Worm (Caenorhabditis elegans) whole organism, L4 larva: ENCODE measurements around the gene R11D1.1.

ENCODE experiments used
- F26F4.8 ChIP-seq: fragments of 200-800 bp; sonication (Bioruptor generic); conservative IDR thresholded peaks from 2 replicates; pipeline ENCODE4 v1.3.6; 2022; ENCODE audit warnings: missing genetic modification characterization, missing compliant biosample characterization
- F44E2.7 ChIP-seq: fragments of 200-800 bp; sonication (Bioruptor generic); IDR thresholded peaks from 2 replicates; pipeline ENCODE4 v2.1.2; 2022; ENCODE audit warnings: missing genetic modification characterization, missing compliant biosample characterization
- R02D3.7 ChIP-seq: fragments of 150-350 bp; sonication (generic microtip); optimal IDR thresholded peaks from 3 replicates; lab custom pipeline; 2014; ENCODE audit warnings: missing biosample characterization, missing genetic modification characterization
- Y48G9A.11 ChIP-seq: fragments of 200-800 bp; sonication (Bioruptor generic); IDR thresholded peaks from 2 replicates; pipeline ENCODE4 v1.3.6; 2022; ENCODE audit warnings: missing genetic modification reagents, missing genetic modification characterization, missing compliant biosample characterization
- Y75B8A.6 ChIP-seq: fragments of 200-800 bp; sonication (Bioruptor generic); IDR thresholded peaks from 2 replicates; pipeline ENCODE4 v1.3.6; 2022; ENCODE audit warnings: missing genetic modification reagents, missing genetic modification characterization, missing compliant biosample characterization
- ama-1 ChIP-seq: fragments of 150-350 bp; optimal IDR thresholded peaks from 2 replicates; lab custom pipeline; 2014; ENCODE audit warnings: inconsistent platforms, mixed read lengths
- attf-4 ChIP-seq: sonication (generic microtip); optimal IDR thresholded peaks from 3 replicates; lab custom pipeline; 2017; ENCODE audit warnings: missing biosample characterization, missing genetic modification characterization
- ceh-20 ChIP-seq: fragments of 200-800 bp; sonication (Bioruptor generic); IDR thresholded peaks from 2 replicates; pipeline ENCODE4 v1.3.6; 2022; ENCODE audit warnings: missing genetic modification reagents, missing genetic modification characterization, missing compliant biosample characterization
- ceh-62 ChIP-seq: sonication (generic microtip); optimal IDR thresholded peaks from 2 replicates; lab custom pipeline; 2017; ENCODE audit warnings: missing biosample characterization, missing genetic modification characterization
- ceh-82 ChIP-seq: sonication (generic microtip); optimal IDR thresholded peaks from 2 replicates; lab custom pipeline; 2017; ENCODE audit warnings: missing biosample characterization, missing genetic modification characterization
- daf-16 ChIP-seq, 3 experiments: sonication (generic microtip); optimal IDR thresholded peaks; 2 replicates each; lab custom pipeline; 2016 to 2017; ENCODE audit warnings: missing genetic modification characterization in 3 of 3, missing genetic modification reagents in 3 of 3, mild to moderate bottlenecking in 2 of 3, missing compliant biosample characterization in 2 of 3, missing biosample characterization in 1 of 3, moderate library complexity in 1 of 3
- daf-19 ChIP-seq: fragments of 200-800 bp; sonication (Bioruptor generic); conservative IDR thresholded peaks from 2 replicates; pipeline ENCODE4 v1.3.6; 2022; ENCODE audit warnings: missing genetic modification characterization, missing compliant biosample characterization
- dmd-6 ChIP-seq: fragments of 200-800 bp; sonication (Bioruptor generic); IDR thresholded peaks from 2 replicates; pipeline ENCODE4 v1.3.6; 2022; ENCODE audit warnings: missing genetic modification reagents, missing genetic modification characterization, missing compliant biosample characterization
- dmd-8 ChIP-seq: fragments of 200-800 bp; sonication (Bioruptor generic); IDR thresholded peaks from 2 replicates; pipeline ENCODE4 v1.3.6; 2022; ENCODE audit warnings: missing genetic modification characterization, missing compliant biosample characterization
- dmd-9 ChIP-seq: fragments of 200-800 bp; sonication (Bioruptor generic); IDR thresholded peaks from 2 replicates; pipeline ENCODE4 v1.3.6; 2022; ENCODE audit warnings: missing genetic modification reagents, missing genetic modification characterization, missing compliant biosample characterization
- duxl-1 ChIP-seq: sonication (generic microtip); optimal IDR thresholded peaks from 2 replicates; lab custom pipeline; 2016; ENCODE audit warnings: mild to moderate bottlenecking, missing genetic modification characterization, moderate library complexity, missing compliant biosample characterization; ENCODE audit not compliant: poor library complexity
- dve-1 ChIP-seq: sonication (generic microtip); optimal IDR thresholded peaks from 2 replicates; lab custom pipeline; 2017; ENCODE audit warnings: antibody characterized with exemption, mild to moderate bottlenecking, missing genetic modification characterization, missing compliant biosample characterization; ENCODE audit not compliant: insufficient read depth
- fkh-10 ChIP-seq: fragments of 150-350 bp; optimal IDR thresholded peaks from 2 replicates; lab custom pipeline; 2014; ENCODE audit warnings: missing biosample characterization, missing genetic modification reagents, missing genetic modification characterization
- fos-1 ChIP-seq: fragments of 150-350 bp; optimal IDR thresholded peaks from 2 replicates; lab custom pipeline; 2014; ENCODE audit warnings: missing biosample characterization, missing genetic modification characterization
- hlh-30 ChIP-seq: sonication (generic microtip); optimal IDR thresholded peaks from 2 replicates; lab custom pipeline; 2017; ENCODE audit warnings: antibody characterized with exemption, mild to moderate bottlenecking, missing genetic modification characterization, missing compliant biosample characterization; ENCODE audit not compliant: insufficient read depth
- lim-7 ChIP-seq: fragments of 200-800 bp; sonication (Bioruptor generic); IDR thresholded peaks from 2 replicates; pipeline ENCODE4 v1.3.6; 2022; ENCODE audit warnings: missing genetic modification characterization, missing compliant biosample characterization
- lin-1 ChIP-seq: fragments of 200-800 bp; sonication (Bioruptor generic); IDR thresholded peaks from 2 replicates; pipeline ENCODE4 v1.3.6; 2022; ENCODE audit warnings: missing genetic modification reagents, missing genetic modification characterization, missing compliant biosample characterization
- lin-13 ChIP-seq: fragments of 150-350 bp; optimal IDR thresholded peaks from 2 replicates; lab custom pipeline; 2014; ENCODE audit warnings: missing biosample characterization, missing genetic modification reagents, missing genetic modification characterization
- lin-38 ChIP-seq: fragments of 200-800 bp; sonication (Bioruptor generic); IDR thresholded peaks from 2 replicates; pipeline ENCODE4 v1.3.6; 2022; ENCODE audit warnings: missing genetic modification reagents, missing genetic modification characterization, missing compliant biosample characterization
- lin-39 ChIP-seq: fragments of 150-350 bp; optimal IDR thresholded peaks from 2 replicates; lab custom pipeline; 2014; ENCODE audit warnings: missing biosample characterization, missing genetic modification reagents, missing genetic modification characterization
- lir-3 ChIP-seq: sonication (generic microtip); optimal IDR thresholded peaks from 2 replicates; lab custom pipeline; 2016; ENCODE audit warnings: mild to moderate bottlenecking, missing genetic modification characterization, missing compliant biosample characterization
- lsy-2 ChIP-seq, 2 experiments: fragments of 150-350 bp in 1 of 2; sonication (generic microtip) in 1 of 2; optimal IDR thresholded peaks; 2 replicates each; lab custom pipeline; 2014 to 2017; ENCODE audit warnings: missing biosample characterization in 2 of 2, missing genetic modification characterization in 2 of 2
- madf-9 ChIP-seq: fragments of 200-800 bp; sonication (Bioruptor generic); conservative IDR thresholded peaks from 2 replicates; pipeline ENCODE4 v1.3.6; 2022; ENCODE audit warnings: missing genetic modification reagents, missing genetic modification characterization, missing compliant biosample characterization
- mes-2 ChIP-seq: sonication (generic microtip); optimal IDR thresholded peaks from 2 replicates; lab custom pipeline; 2016; ENCODE audit warnings: missing genotype, mild to moderate bottlenecking, missing genetic modification characterization, missing compliant biosample characterization; ENCODE audit not compliant: poor library complexity, severe bottlenecking
- nhr-10 ChIP-seq: fragments of 150-350 bp; optimal IDR thresholded peaks from 2 replicates; lab custom pipeline; 2014; ENCODE audit warnings: missing biosample characterization, missing genetic modification characterization
- nhr-102 ChIP-seq: sonication (generic microtip); optimal IDR thresholded peaks from 2 replicates; lab custom pipeline; 2016; ENCODE audit warnings: mild to moderate bottlenecking, missing genetic modification characterization, moderate library complexity, missing compliant biosample characterization
- nhr-41 ChIP-seq: fragments of 200-800 bp; sonication (Bioruptor generic); IDR thresholded peaks from 2 replicates; pipeline ENCODE4 v1.3.6; 2022; ENCODE audit warnings: missing genetic modification reagents, missing genetic modification characterization, missing compliant biosample characterization
- pha-4 ChIP-seq, 2 experiments: fragments of 150-350 bp in 1 of 2; fragments of 200-800 bp in 1 of 2; sonication (Bioruptor generic) in 1 of 2; IDR thresholded peaks in 1 of 2; optimal IDR thresholded peaks in 1 of 2; 2 replicates each; pipeline versions ENCODE4 v1.3.6 to Lab custom; 2014 to 2022; ENCODE audit warnings: missing genetic modification characterization in 2 of 2, missing genetic modification reagents in 2 of 2, missing biosample characterization in 1 of 2, missing compliant biosample characterization in 1 of 2
- php-3 ChIP-seq: fragments of 200-800 bp; sonication (Bioruptor generic); IDR thresholded peaks from 2 replicates; pipeline ENCODE4 v1.3.6; 2022; ENCODE audit warnings: missing genetic modification reagents, missing genetic modification characterization, missing compliant biosample characterization
- pqm-1 ChIP-seq: sonication (generic microtip); optimal IDR thresholded peaks from 2 replicates; lab custom pipeline; 2017; ENCODE audit warnings: missing biosample characterization, missing genetic modification characterization
- rbr-2 ChIP-seq: sonication (generic microtip); optimal IDR thresholded peaks from 2 replicates; lab custom pipeline; 2016; ENCODE audit warnings: missing genotype, missing genetic modification characterization, missing compliant biosample characterization
- sdz-12 ChIP-seq: fragments of 200-800 bp; sonication (Bioruptor generic); optimal IDR thresholded peaks from 2 replicates; lab custom pipeline; 2018; ENCODE audit warnings: mild to moderate bottlenecking, missing genetic modification characterization, missing compliant biosample characterization
- set-16 ChIP-seq: fragments of 200-800 bp; sonication (Bioruptor generic); IDR thresholded peaks from 2 replicates; pipeline ENCODE4 v1.3.6; 2022; ENCODE audit warnings: missing genetic modification reagents, missing genetic modification characterization, missing compliant biosample characterization
- snpc-1.2 ChIP-seq: fragments of 200-800 bp; sonication (Bioruptor generic); IDR thresholded peaks from 2 replicates; pipeline ENCODE4 v1.3.6; 2022; ENCODE audit warnings: missing genetic modification reagents, missing genetic modification characterization, missing compliant biosample characterization
- snpc-4 ChIP-seq: fragments of 150-350 bp; optimal IDR thresholded peaks from 2 replicates; lab custom pipeline; 2014; ENCODE audit warnings: missing biosample characterization, missing genetic modification characterization
- tag-97 ChIP-seq: fragments of 200-800 bp; sonication (Bioruptor generic); IDR thresholded peaks from 2 replicates; pipeline ENCODE4 v1.3.6; 2022; ENCODE audit warnings: missing genetic modification characterization, missing compliant biosample characterization
- unc-39 ChIP-seq: sonication (generic microtip); optimal IDR thresholded peaks from 2 replicates; lab custom pipeline; 2017; ENCODE audit warnings: missing biosample characterization, missing genetic modification characterization
- unc-62 ChIP-seq, 3 experiments: fragments of 150-350 bp in 1 of 3; sonication (generic microtip); optimal IDR thresholded peaks in 2 of 3; peaks in 1 of 3; 1 replicate in 1 of 3; 2 replicates in 2 of 3; lab custom pipeline; 2014 to 2017; ENCODE audit warnings: missing biosample characterization in 3 of 3, missing genetic modification characterization in 3 of 3, missing genetic modification reagents in 3 of 3, missing genotype in 1 of 3
- zag-1 ChIP-seq: fragments of 150-350 bp; optimal IDR thresholded peaks from 2 replicates; lab custom pipeline; 2014; ENCODE audit warnings: missing biosample characterization, missing genetic modification characterization
- zfp-2 ChIP-seq: sonication (generic microtip); optimal IDR thresholded peaks from 2 replicates; lab custom pipeline; 2016; ENCODE audit warnings: mild to moderate bottlenecking, missing genetic modification characterization, missing compliant biosample characterization
- zip-2 ChIP-seq: fragments of 150-350 bp; optimal IDR thresholded peaks from 2 replicates; lab custom pipeline; 2014; ENCODE audit warnings: missing biosample characterization, missing genetic modification characterization

R11D1.1 gene

ce11 chrV:12725893-12726292, 21.7 kb downstream of the R11D1.1 start, which contains the start of gene R11D1.12:
Gene R11D1.12, minus strand, starts transcription at chrV:12725993.
- TF ChIP-seq duxl-1 (tag; lab: Kevin White, UChicago) (no peak), R02D3.7 (no peak), lin-13 (GFP tag; lab: Kevin White, UChicago) (no peak), F44E2.7 (GFP tag; lab: Robert Waterston, UW) (no peak), rbr-2 (tag; lab: Kevin White, UChicago) (no peak), ceh-20 (GFP tag; lab: Robert Waterston, UW) (no peak), sdz-12 (GFP tag; lab: Kevin White, UChicago) (no peak), fos-1 (no peak), lin-39 (no peak), zip-2 (no peak), unc-62 (GFP tag; optimal IDR thresholded peaks at IDR 0.05 in 1 of 2; lab: Kevin White, UChicago) (no peak), unc-62 (tag; optimal IDR thresholded peaks at IDR 0.05; lab: Kevin White, UChicago) (no peak), Y75B8A.6 (no peak), fkh-10 (GFP tag; lab: Kevin White, UChicago) (no peak), ceh-62 (tag; lab: Kevin White, UChicago) (no peak), attf-4 (tag; lab: Kevin White, UChicago) (no peak), hlh-30 (no peak)

- TF ChIP-seq lin-38 (GFP tag; lab: Robert Waterston, UW) (peak; percentile 36; the same call in 1 of the 2 replicates), nhr-41 (GFP tag; lab: Robert Waterston, UW) (no peak), daf-19 (GFP tag; lab: Robert Waterston, UW) (0 out of 2 replicates have a peak, but pooled peaks have one; percentile 46), daf-16 (GFP tag; optimal IDR thresholded peaks at IDR 0.05; lab: Kevin White, UChicago) (no peak), daf-16 (tag; optimal IDR thresholded peaks at IDR 0.05; lab: Kevin White, UChicago) (no peak), Y48G9A.11 (GFP tag; lab: Robert Waterston, UW) (peak; percentile 31; the same call in 1 of the 2 replicates)
- TF ChIP-seq, all 104 proteins: peak for 3
Measured at ce11 chrV:12727104-12727637, 23.0 kb downstream of the R11D1.1 start, which contains the start of gene R11D1.13. Gene R11D1.13, plus strand, starts transcription at chrV:12727154.

- TF ChIP-seq lim-7 (no peak), zag-1 (tag; lab: Kevin White, UChicago) (no peak), dve-1 (tag; lab: Kevin White, UChicago) (peak; percentile 90), lir-3 (tag; lab: Kevin White, UChicago) (no peak), nhr-102 (peak; percentile 54), dmd-8 (GFP tag; lab: Robert Waterston, UW) (no peak), snpc-1.2 (no peak), lsy-2 (tag; optimal IDR thresholded peaks at IDR 0.05; lab: Kevin White, UChicago) (peak; percentile 38 to 94), fos-1 (no peak), madf-9 (GFP tag; lab: Robert Waterston, UW) (0 out of 2 replicates have a peak, but pooled peaks have one; percentile 26), dmd-9 (GFP tag; lab: Robert Waterston, UW) (no peak), snpc-4 (tag; lab: Kevin White, UChicago) (no peak), dmd-6 (GFP tag; lab: Robert Waterston, UW) (peak; percentile 67), set-16 (no peak), R02D3.7 (peak; percentile 79), unc-39 (tag; lab: Kevin White, UChicago) (no peak), zfp-2 (tag; lab: Kevin White, UChicago) (no peak), tag-97 (GFP tag; lab: Robert Waterston, UW) (no peak), F26F4.8 (GFP tag; lab: Robert Waterston, UW) (no peak), ceh-82 (no peak), lin-1 (GFP tag; lab: Robert Waterston, UW) (no peak), pqm-1 (peak; percentile 42), pha-4 (GFP tag; IDR thresholded peaks at IDR 0.05; lab: Robert Waterston, UW) (no peak), pha-4 (tag; optimal IDR thresholded peaks at IDR 0.05; lab: Kevin White, UChicago) (no peak), php-3 (GFP tag; lab: Robert Waterston, UW) (no peak), nhr-10 (tag; lab: Kevin White, UChicago) (no peak), mes-2 (tag; lab: Kevin White, UChicago) (no peak), ama-1 (lab: Kevin White, UChicago) (peak; percentile 17)
Measured at ce11 chrV:12728062-12728665, 24.0 kb downstream of the R11D1.1 start, which contains the start of the genes rpl-28 and mrpl-49. Gene rpl-28, minus strand, starts transcription at chrV:12728112. Gene mrpl-49, plus strand, starts transcription at chrV:12728631.
